Fruit fly (Drosophila melanogaster) whole organism, embryonic: ENCODE data around the gene Trf.

ENCODE experiments used
- Asciz ChIP-seq: fragments of 200-800 bp; sonication (Bioruptor generic); optimal IDR thresholded peaks from 2 replicates; lab custom pipeline; 2017; ENCODE audit warnings: missing biosample characterization, mild to moderate bottlenecking, missing genetic modification characterization, missing genetic modification reagents
- BtbVII ChIP-seq: fragments of 200-800 bp; sonication (Bioruptor generic); optimal IDR thresholded peaks from 3 replicates; lab custom pipeline; 2017; ENCODE audit warnings: missing biosample characterization, mild to moderate bottlenecking, missing genetic modification characterization
- Bteb2 ChIP-seq: fragments of 200-800 bp; sonication (Bioruptor generic); optimal IDR thresholded peaks from 2 replicates; lab custom pipeline; 2016; ENCODE audit warnings: missing biosample characterization, missing genetic modification characterization
- CG10654 ChIP-seq: fragments of 200-800 bp; sonication (Bioruptor generic); optimal IDR thresholded peaks from 2 replicates; lab custom pipeline; 2016; ENCODE audit warnings: missing biosample characterization, missing genetic modification characterization
- CG11560 ChIP-seq: fragments of 200-800 bp; sonication (Bioruptor generic); IDR thresholded peaks from 3 replicates; pipeline ENCODE4 v1.3.6; 2022; ENCODE audit warnings: missing biosample characterization, missing genetic modification characterization
- CG12299 ChIP-seq: fragments of 200-800 bp; sonication (Bioruptor generic); optimal IDR thresholded peaks from 2 replicates; lab custom pipeline; 2018; ENCODE audit warnings: missing biosample characterization, mild to moderate bottlenecking, missing genetic modification characterization
- CG15514 ChIP-seq: fragments of 200-800 bp; sonication (Bioruptor generic); optimal IDR thresholded peaks from 3 replicates; lab custom pipeline; 2017; ENCODE audit warnings: missing biosample characterization, missing genetic modification characterization, mild to moderate bottlenecking, moderate library complexity, missing genetic modification reagents
- CG1603 ChIP-seq: fragments of 200-800 bp; sonication (Bioruptor generic); optimal IDR thresholded peaks from 2 replicates; lab custom pipeline; 2019; ENCODE audit warnings: missing biosample characterization, mild to moderate bottlenecking, missing genetic modification characterization, moderate library complexity
- CG17359 ChIP-seq: fragments of 200-800 bp; sonication (Bioruptor generic); optimal IDR thresholded peaks from 3 replicates; lab custom pipeline; 2018; ENCODE audit warnings: missing biosample characterization, mild to moderate bottlenecking, missing genetic modification characterization, moderate library complexity
- CG2120 ChIP-seq: fragments of 200-800 bp; sonication (Bioruptor generic); optimal IDR thresholded peaks from 3 replicates; lab custom pipeline; 2016; ENCODE audit warnings: missing biosample characterization, missing genetic modification characterization
- CG2202 ChIP-seq: fragments of 200-800 bp; sonication (Bioruptor generic); optimal IDR thresholded peaks from 2 replicates; lab custom pipeline; 2018; ENCODE audit warnings: missing biosample characterization, mild to moderate bottlenecking, missing genetic modification characterization
- CG32772 ChIP-seq: fragments of 200-800 bp; sonication (Bioruptor generic); IDR thresholded peaks from 2 replicates; pipeline ENCODE4 v1.3.6; 2022; ENCODE audit warnings: missing biosample characterization, missing genetic modification characterization
- CG34422 ChIP-seq: fragments of 200-800 bp; sonication (Bioruptor generic); IDR thresholded peaks from 3 replicates; pipeline ENCODE4 v1.3.6; 2022; ENCODE audit warnings: missing biosample characterization, missing genetic modification characterization
- CG4820 ChIP-seq: fragments of 200-800 bp; sonication (Bioruptor generic); optimal IDR thresholded peaks from 3 replicates; lab custom pipeline; 2016; ENCODE audit warnings: missing biosample characterization, missing genetic modification characterization
- CG6683 ChIP-seq: fragments of 200-800 bp; sonication (Bioruptor generic); optimal IDR thresholded peaks from 2 replicates; lab custom pipeline; 2017; ENCODE audit warnings: missing biosample characterization, mild to moderate bottlenecking, missing genetic modification characterization, missing genetic modification reagents
- CG8924 ChIP-seq: fragments of 200-800 bp; optimal IDR thresholded peaks from 3 replicates; lab custom pipeline; 2019; ENCODE audit warnings: missing biosample characterization, mild to moderate bottlenecking, missing genetic modification characterization, moderate library complexity
- CG9932 ChIP-seq: fragments of 200-800 bp; sonication (Bioruptor generic); IDR thresholded peaks from 2 replicates; pipeline ENCODE4 v1.3.6; 2022; ENCODE audit warnings: missing biosample characterization, missing genetic modification characterization
- CTCF ChIP-seq: fragments of 200-800 bp; sonication (Bioruptor generic); optimal IDR thresholded peaks from 2 replicates; lab custom pipeline; 2017; ENCODE audit warnings: missing biosample characterization, mild to moderate bottlenecking, missing genetic modification characterization, moderate library complexity
- D19B ChIP-seq: fragments of 200-800 bp; sonication (Bioruptor generic); optimal IDR thresholded peaks from 2 replicates; lab custom pipeline; 2017; ENCODE audit warnings: missing biosample characterization, mild to moderate bottlenecking, missing genetic modification characterization
- E2f2 ChIP-seq: fragments of 200-800 bp; sonication (Bioruptor generic); IDR thresholded peaks from 2 replicates; pipeline ENCODE4 v1.3.6; 2022; ENCODE audit warnings: missing biosample characterization, missing genetic modification characterization
- Hr3 ChIP-seq: fragments of 200-800 bp; sonication (Bioruptor generic); optimal IDR thresholded peaks from 3 replicates; lab custom pipeline; 2016; ENCODE audit warnings: missing biosample characterization, missing genetic modification characterization
- Hsf ChIP-seq: fragments of 200-800 bp; sonication (Bioruptor generic); optimal IDR thresholded peaks from 3 replicates; lab custom pipeline; 2016; ENCODE audit warnings: missing biosample characterization, missing genetic modification characterization
- Kr ChIP-seq: fragments of 200-800 bp; sonication (Bioruptor generic); optimal IDR thresholded peaks from 2 replicates; lab custom pipeline; 2017; ENCODE audit warnings: missing biosample characterization, mild to moderate bottlenecking, missing genetic modification characterization
- Max ChIP-seq: fragments of 200-800 bp; sonication (Bioruptor generic); optimal IDR thresholded peaks from 2 replicates; lab custom pipeline; 2016; ENCODE audit warnings: missing biosample characterization, mild to moderate bottlenecking, missing genetic modification characterization
- NC2α ChIP-seq: fragments of 200-800 bp; sonication (Bioruptor generic); optimal IDR thresholded peaks from 2 replicates; lab custom pipeline; 2016; ENCODE audit warnings: missing biosample characterization, missing genetic modification characterization
- Ssrp ChIP-seq: fragments of 200-800 bp; sonication (Bioruptor generic); optimal IDR thresholded peaks from 2 replicates; lab custom pipeline; 2018; ENCODE audit warnings: missing biosample characterization, mild to moderate bottlenecking, missing genetic modification characterization, moderate library complexity
- Stat92E ChIP-seq, 3 experiments: fragments of >200 bp in 2 of 3; fragments of 200-800 bp in 1 of 3; sonication (Bioruptor generic) in 1 of 3; optimal IDR thresholded peaks; 2 replicates each; lab custom pipeline; 2017 to 2019; ENCODE audit warnings: missing biosample characterization in 3 of 3, missing genetic modification characterization in 3 of 3, mild to moderate bottlenecking in 1 of 3, moderate library complexity in 1 of 3
- YL-1 ChIP-seq: fragments of 200-800 bp; sonication (Bioruptor generic); optimal IDR thresholded peaks from 3 replicates; lab custom pipeline; 2017; ENCODE audit warnings: missing biosample characterization, mild to moderate bottlenecking, missing genetic modification characterization
- amos ChIP-seq: fragments of 200-800 bp; sonication (Bioruptor generic); IDR thresholded peaks from 2 replicates; pipeline ENCODE4 v1.3.6; 2022; ENCODE audit warnings: missing biosample characterization, missing genetic modification characterization; ENCODE audit not compliant: partially characterized antibody
- dan ChIP-seq: fragments of 200-800 bp; sonication (Bioruptor generic); IDR thresholded peaks from 2 replicates; pipeline ENCODE4 v1.3.6; 2022; ENCODE audit warnings: missing biosample characterization, missing genetic modification characterization
- dati ChIP-seq: fragments of 200-800 bp; sonication (Bioruptor generic); IDR thresholded peaks from 2 replicates; pipeline ENCODE4 v1.3.6; 2022; ENCODE audit warnings: missing biosample characterization, missing genetic modification characterization
- fd96Cb ChIP-seq: fragments of 200-800 bp; sonication (Bioruptor generic); optimal IDR thresholded peaks from 2 replicates; lab custom pipeline; 2018; ENCODE audit warnings: missing biosample characterization, mild to moderate bottlenecking, missing genetic modification characterization, moderate library complexity
- fru ChIP-seq: fragments of >200 bp; optimal IDR thresholded peaks from 2 replicates; lab custom pipeline; 2017
- grau ChIP-seq: fragments of 200-800 bp; optimal IDR thresholded peaks from 3 replicates; lab custom pipeline; 2019; ENCODE audit warnings: missing biosample characterization, mild to moderate bottlenecking, missing genetic modification characterization, moderate library complexity
- jing ChIP-seq: fragments of 200-800 bp; sonication (Bioruptor generic); optimal IDR thresholded peaks from 2 replicates; lab custom pipeline; 2018; ENCODE audit warnings: missing biosample characterization, mild to moderate bottlenecking, missing genetic modification characterization
- lab ChIP-seq: fragments of 200-800 bp; sonication (Bioruptor generic); optimal IDR thresholded peaks from 3 replicates; lab custom pipeline; 2017; ENCODE audit warnings: missing biosample characterization, missing genetic modification characterization, mild to moderate bottlenecking, moderate library complexity, missing genetic modification reagents
- lola ChIP-seq, 3 experiments: fragments of >200 bp in 2 of 3; fragments of 200-800 bp in 1 of 3; sonication (Bioruptor generic) in 1 of 3; optimal IDR thresholded peaks; 2 replicates each; lab custom pipeline; 2017 to 2019; ENCODE audit warnings: missing biosample characterization in 3 of 3, missing genetic modification characterization in 3 of 3, mild to moderate bottlenecking in 1 of 3, moderate library complexity in 1 of 3
- nerfin-1 ChIP-seq: fragments of 200-800 bp; sonication (Bioruptor generic); optimal IDR thresholded peaks from 3 replicates; lab custom pipeline; 2019; ENCODE audit warnings: missing biosample characterization, mild to moderate bottlenecking, missing genetic modification characterization, moderate library complexity
- nmo ChIP-seq: fragments of 200-800 bp; sonication (Bioruptor generic); optimal IDR thresholded peaks from 2 replicates; lab custom pipeline; 2018; ENCODE audit warnings: missing biosample characterization, mild to moderate bottlenecking, missing genetic modification characterization, moderate library complexity
- otp ChIP-seq: fragments of 200-800 bp; sonication (Bioruptor generic); IDR thresholded peaks from 3 replicates; pipeline ENCODE4, ENCODE4 v1.3.6; 2022; ENCODE audit warnings: missing biosample characterization, missing genetic modification characterization
- pan ChIP-seq, 4 experiments: fragments of >200 bp in 3 of 4; fragments of 200-800 bp in 1 of 4; sonication (Bioruptor generic) in 1 of 4; optimal IDR thresholded peaks in 3 of 4; IDR thresholded peaks in 1 of 4; 2 replicates each; pipeline versions ENCODE4 v1.3.6 to Lab custom; 2017 to 2022; ENCODE audit warnings: missing biosample characterization in 2 of 4, missing genetic modification characterization in 2 of 4, mixed read lengths in 1 of 4
- pb ChIP-seq: fragments of 200-800 bp; sonication (Bioruptor generic); optimal IDR thresholded peaks from 3 replicates; lab custom pipeline; 2016; ENCODE audit warnings: missing biosample characterization, missing genetic modification characterization
- slbo ChIP-seq: fragments of 200-800 bp; sonication (Bioruptor generic); IDR thresholded peaks from 2 replicates; pipeline ENCODE4 v1.3.6; 2022; ENCODE audit warnings: missing biosample characterization, missing genetic modification characterization
- so ChIP-seq: fragments of 200-800 bp; sonication (Bioruptor generic); IDR thresholded peaks from 3 replicates; pipeline ENCODE4 v1.3.6; 2022; ENCODE audit warnings: missing biosample characterization, missing genetic modification characterization
- tup ChIP-seq: fragments of 200-800 bp; sonication (Bioruptor generic); optimal IDR thresholded peaks from 2 replicates; lab custom pipeline; 2016; ENCODE audit warnings: missing biosample characterization, mild to moderate bottlenecking, missing genetic modification characterization, moderate library complexity
- usp ChIP-seq: fragments of >200 bp; optimal IDR thresholded peaks from 2 replicates; lab custom pipeline; 2017; ENCODE audit warnings: missing biosample characterization, missing genetic modification characterization
- vfl ChIP-seq: fragments of 200-800 bp; sonication (Bioruptor generic); optimal IDR thresholded peaks from 2 replicates; lab custom pipeline; 2016; ENCODE audit warnings: missing biosample characterization, missing genetic modification characterization
- yki ChIP-seq: fragments of >200 bp; optimal IDR thresholded peaks from 3 replicates; lab custom pipeline; 2018
- zen2 ChIP-seq: fragments of 200-800 bp; sonication (Bioruptor generic); IDR thresholded peaks from 3 replicates; pipeline ENCODE4 v1.3.6; 2022; ENCODE audit warnings: missing biosample characterization, missing genetic modification characterization; ENCODE audit not compliant: partially characterized antibody

Trf gene

DNA sequence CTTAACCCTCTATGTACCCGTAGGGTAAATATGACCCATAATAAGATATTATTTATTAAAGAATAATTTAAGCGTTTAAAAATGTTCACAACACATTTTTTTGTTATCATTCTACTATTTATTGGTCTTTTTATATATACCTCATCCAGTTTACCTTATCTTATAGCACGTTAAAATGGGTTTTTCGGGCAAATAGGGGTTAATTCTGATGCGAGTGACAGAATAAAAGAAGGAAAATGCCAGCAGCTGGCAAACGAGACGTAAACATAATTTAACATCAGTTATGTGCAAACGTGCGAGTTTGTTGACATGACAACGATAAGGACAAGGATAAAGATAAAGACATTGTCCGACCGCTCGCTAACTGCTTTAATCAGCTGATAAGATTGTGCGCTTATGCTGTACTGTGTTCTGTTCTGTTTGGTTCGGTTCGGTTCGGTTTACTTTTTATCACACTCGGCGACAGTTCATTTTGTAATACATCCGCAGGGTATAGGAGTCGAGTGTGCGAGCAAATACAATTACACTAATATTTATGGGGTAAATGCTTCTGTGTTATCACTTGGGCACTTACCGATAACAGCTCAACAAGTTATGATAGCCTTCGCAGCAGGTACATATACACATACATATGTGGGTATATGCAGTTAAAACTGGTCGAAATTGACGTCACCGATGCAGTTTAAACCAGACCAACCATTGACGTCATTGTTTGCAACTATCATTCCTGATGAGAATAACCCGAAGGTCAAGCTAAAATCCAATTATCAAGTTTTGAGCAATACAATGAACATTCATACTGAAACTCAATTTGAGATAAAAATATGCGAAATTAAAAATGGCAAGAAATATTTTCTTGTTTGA lies 28.0 kb downstream of the Trf start (continued):
- TF ChIP-seq nerfin-1 (no peak), Max (GFP tag; lab: Kevin White, UChicago) (no peak), CG9932 (GFP tag; lab: Robert Waterston, UW) (no peak), NC2α (GFP tag; lab: Kevin White, UChicago) (no peak), CG11560 (tag; lab: Robert Waterston, UW) (no peak), jing (GFP tag; lab: Kevin White, UChicago) (no peak), CG2120 (GFP tag; lab: Kevin White, UChicago) (no peak), CG12299 (tag; lab: Kevin White, UChicago) (no peak), tup (GFP tag; lab: Kevin White, UChicago) (no peak), CG6683 (no peak), lab (GFP tag; lab: Kevin White, UChicago) (peak; percentile 64), amos (no peak), YL-1 (no peak), lola (GFP tag; optimal IDR thresholded peaks at IDR 0.05; lab: Kevin White, UChicago) (no peak), CG4820 (GFP tag; lab: Kevin White, UChicago) (no peak), pb (GFP tag; lab: Kevin White, UChicago) (no peak), fru (no peak), zen2 (GFP tag; lab: Robert Waterston, UW) (no peak), CG34422 (GFP tag; lab: Robert Waterston, UW) (no peak), CG1603 (tag; lab: Kevin White, UChicago) (no peak), slbo (GFP tag; lab: Robert Waterston, UW) (no peak), pan (optimal IDR thresholded peaks at IDR 0.05; lab: Kevin White, UChicago) (no peak), pan (GFP tag; optimal IDR thresholded peaks at IDR 0.05 in 1 of 2, IDR thresholded peaks at IDR 0.05 in 1 of 2) (no peak), Hsf (GFP tag; lab: Kevin White, UChicago) (no peak), Asciz (GFP tag; lab: Kevin White, UChicago) (peak; percentile 23), CTCF (no peak), grau (tag; lab: Kevin White, UChicago) (peak; percentile 41), Hr3 (GFP tag; lab: Kevin White, UChicago) (no peak), otp (GFP tag; lab: Robert Waterston, UW) (no peak), Kr (GFP tag; lab: Kevin White, UChicago) (peak; percentile 34), Bteb2 (no peak), CG8924 (tag; lab: Kevin White, UChicago) (peak; percentile 7), E2f2 (GFP tag; lab: Robert Waterston, UW) (no peak; the same call in 1 of the 2 replicates), Stat92E (GFP tag; optimal IDR thresholded peaks at IDR 0.05; lab: Kevin White, UChicago) (peak in 1 of 3 experiments; percentile 62), CG15514 (GFP tag; lab: Kevin White, UChicago) (no peak), so (GFP tag; lab: Robert Waterston, UW) (0 out of 3 replicates have a peak, but pooled peaks have one; percentile 4), Ssrp (peak; percentile 19), usp (GFP tag; lab: Kevin White, UChicago) (no peak), BtbVII (peak; percentile 65), fd96Cb (tag; lab: Kevin White, UChicago) (peak; percentile 10), vfl (GFP tag; lab: Kevin White, UChicago) (no peak), yki (no peak), CG17359 (tag; lab: Kevin White, UChicago) (peak; percentile 22), dan (no peak), dati (GFP tag; lab: Robert Waterston, UW) (no peak), CG32772 (GFP tag; lab: Robert Waterston, UW) (no peak), nmo (GFP tag; lab: Kevin White, UChicago) (peak; percentile 8), CG10654 (GFP tag; lab: Kevin White, UChicago) (no peak), CG2202 (tag; lab: Kevin White, UChicago) (no peak), D19B (GFP tag; lab: Kevin White, UChicago) (no peak)
